Worm (Caenorhabditis elegans) whole organism, L4 larva: ENCODE results near the gene B0457.4.

Experiments used
- ama-1 ChIP-seq: fragments of 150-350 bp; optimal IDR thresholded peaks from 2 replicates; lab custom pipeline; 2014; ENCODE audit warnings: inconsistent platforms, mixed read lengths
- duxl-1 ChIP-seq: sonication (generic microtip); optimal IDR thresholded peaks from 2 replicates; lab custom pipeline; 2016; ENCODE audit warnings: mild to moderate bottlenecking, missing genetic modification characterization, moderate library complexity, missing compliant biosample characterization; ENCODE audit not compliant: poor library complexity
- fkh-10 ChIP-seq: fragments of 150-350 bp; optimal IDR thresholded peaks from 2 replicates; lab custom pipeline; 2014; ENCODE audit warnings: missing biosample characterization, missing genetic modification reagents, missing genetic modification characterization
- hlh-30 ChIP-seq: sonication (generic microtip); optimal IDR thresholded peaks from 2 replicates; lab custom pipeline; 2017; ENCODE audit warnings: antibody characterized with exemption, mild to moderate bottlenecking, missing genetic modification characterization, missing compliant biosample characterization; ENCODE audit not compliant: insufficient read depth
- nhr-77 ChIP-seq: fragments of 150-350 bp; optimal IDR thresholded peaks from 2 replicates; lab custom pipeline; 2014; ENCODE audit warnings: missing biosample characterization, missing genetic modification characterization
- unc-130 ChIP-seq: sonication (generic microtip); optimal IDR thresholded peaks from 2 replicates; lab custom pipeline; 2016; ENCODE audit warnings: missing genetic modification reagents, missing genetic modification characterization, missing compliant biosample characterization

ce11 chrII:8889589-8889988 lies 22.2 kb downstream of the B0457.4 start:
- peak; percentile 54 for TF ChIP-seq ama-1 (lab: Kevin White, UChicago)
- no peak for TF ChIP-seq duxl-1 (tag; lab: Kevin White, UChicago)
- no peak for TF ChIP-seq fkh-10
- no peak for TF ChIP-seq hlh-30
- no peak for TF ChIP-seq nhr-77 (tag; lab: Kevin White, UChicago)
- TF ChIP-seq unc-130 (GFP tag; lab: Kevin White, UChicago): no peak
